Worm (Caenorhabditis elegans): ENCODE results near the gene txt-18.

- TF ChIP-seq snpc-4 (tag; optimal IDR thresholded peaks at IDR 0.05) (no peak), unc-120 (tag; optimal IDR thresholded peaks at IDR 0.05; ENCODE audit: poor library complexity, severe bottlenecking) (no peak), ztf-11 (tag; optimal IDR thresholded peaks at IDR 0.05) (no peak), unc-62 (GFP tag; optimal IDR thresholded peaks at IDR 0.05) (no peak), nhr-12 (tag; optimal IDR thresholded peaks at IDR 0.05) (no peak), pha-4 (tag; optimal IDR thresholded peaks at IDR 0.05) (no peak), nhr-237 (tag; optimal IDR thresholded peaks at IDR 0.05) (no peak), elt-3 (tag; optimal IDR thresholded peaks at IDR 0.05) (no peak), mep-1 (tag; optimal IDR thresholded peaks at IDR 0.05) (no peak)
Observed at ce11 chrII:6365237-6365815, 21.5 kb downstream of the txt-18 start, which contains the start of the genes ani-2 and clec-88.
